Worm (Caenorhabditis elegans) whole organism, late embryonic: ENCODE measurements around the gene C17B7.3.

Experiments used
- F13H6.1 ChIP-seq: sonication (generic microtip); optimal IDR thresholded peaks from 2 replicates; lab custom pipeline; 2016; ENCODE audit warnings: missing genetic modification characterization, missing compliant biosample characterization
- ama-1 ChIP-seq: fragments of 150-350 bp; optimal IDR thresholded peaks from 2 replicates; lab custom pipeline; 2014
- ceh-48 ChIP-seq: sonication (generic microtip); optimal IDR thresholded peaks from 2 replicates; lab custom pipeline; 2016; ENCODE audit warnings: missing genetic modification characterization, inconsistent platforms, missing compliant biosample characterization
- eyg-1 ChIP-seq: sonication (generic microtip); optimal IDR thresholded peaks from 2 replicates; lab custom pipeline; 2016; ENCODE audit warnings: missing genotype, missing genetic modification characterization, missing compliant biosample characterization
- hlh-15 ChIP-seq: sonication (generic microtip); optimal IDR thresholded peaks from 2 replicates; lab custom pipeline; 2016; ENCODE audit warnings: missing genetic modification characterization, missing compliant biosample characterization
- pat-9 ChIP-seq: fragments of 200-800 bp; sonication (Bioruptor generic); optimal IDR thresholded peaks from 2 replicates; lab custom pipeline; 2018; ENCODE audit warnings: mild to moderate bottlenecking, missing genetic modification characterization, moderate library complexity, missing compliant biosample characterization
- pqm-1 ChIP-seq: sonication (generic microtip); optimal IDR thresholded peaks from 2 replicates; lab custom pipeline; 2016; ENCODE audit warnings: missing genetic modification characterization, missing compliant biosample characterization
- sdc-2 ChIP-seq: sonication (generic microtip); optimal IDR thresholded peaks from 2 replicates; lab custom pipeline; 2016; ENCODE audit warnings: missing genotype, missing genetic modification characterization, missing compliant biosample characterization
- sox-4 ChIP-seq: sonication (generic microtip); optimal IDR thresholded peaks from 2 replicates; lab custom pipeline; 2017; ENCODE audit warnings: mild to moderate bottlenecking, missing genetic modification characterization, inconsistent platforms, missing compliant biosample characterization
- tbx-2 ChIP-seq: sonication (generic microtip); optimal IDR thresholded peaks from 2 replicates; lab custom pipeline; 2016; ENCODE audit warnings: missing genetic modification characterization, missing compliant biosample characterization

DNA sequence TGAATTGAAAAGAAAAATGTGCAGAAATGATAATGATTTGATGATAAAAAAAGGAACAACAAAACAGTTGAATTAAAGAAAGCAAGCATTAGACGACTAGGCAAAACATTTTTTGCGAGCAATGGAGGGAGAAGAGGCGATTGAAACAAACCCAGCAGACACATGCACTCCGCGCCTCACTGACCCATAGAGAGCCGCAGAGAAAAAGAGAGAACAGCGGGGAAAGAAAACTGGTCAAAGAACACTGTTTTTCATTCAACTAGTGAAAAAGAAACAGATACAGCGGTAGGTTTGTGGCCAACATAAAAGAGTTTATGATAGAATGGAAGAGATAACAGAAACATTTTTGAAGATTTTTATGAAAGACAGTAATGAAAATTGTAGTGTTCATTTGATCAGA, 45.7 kb downstream of the C17B7.3 start:
- TF ChIP-seq pat-9 (tag; lab: Kevin White, UChicago): no peak
- TF ChIP-seq ama-1 (lab: Kevin White, UChicago): no peak
- no peak for TF ChIP-seq hlh-15 (tag; lab: Kevin White, UChicago)
- TF ChIP-seq pqm-1 (tag; lab: Kevin White, UChicago): no peak
- TF ChIP-seq eyg-1: no peak
- TF ChIP-seq F13H6.1 (tag; lab: Kevin White, UChicago): no peak
- no peak for TF ChIP-seq tbx-2 (tag; lab: Kevin White, UChicago)
- TF ChIP-seq sox-4 (tag; lab: Kevin White, UChicago): no peak
- no peak for TF ChIP-seq ceh-48 (tag; lab: Kevin White, UChicago)
- no peak for TF ChIP-seq sdc-2 (tag; lab: Kevin White, UChicago)
